Fruit fly (Drosophila melanogaster) Kc167 (cell line): Measurements from ENCODE around the gene Polr3G.

Experiments
- Myc ChIP-seq: fragments of >200 bp; optimal IDR thresholded peaks from 2 replicates; lab custom pipeline; 2017; ENCODE audit warnings: missing external identifiers
- Sin3A ChIP-seq: fragments of >200 bp; optimal IDR thresholded peaks from 2 replicates; lab custom pipeline; 2018; ENCODE audit warnings: missing external identifiers
- h ChIP-seq: fragments of >200 bp; optimal IDR thresholded peaks from 3 replicates; lab custom pipeline; 2018; ENCODE audit warnings: missing external identifiers
- psq ChIP-seq: fragments of >200 bp; optimal IDR thresholded peaks from 2 replicates; lab custom pipeline; 2017; ENCODE audit warnings: missing external identifiers
- ttk ChIP-seq: sonication (Bioruptor generic); optimal IDR thresholded peaks from 2 replicates; lab custom pipeline; 2017; ENCODE audit warnings: missing external identifiers

- TF ChIP-seq ttk (lab: Kevin White, UChicago) (no peak), Sin3A (no peak), h (lab: Kevin White, UChicago) (no peak), Myc (lab: Kevin White, UChicago) (no peak), psq (lab: Kevin White, UChicago) (no peak)
These were observed 10.8 kb downstream of the Polr3G start for dm6 chr3L:17415967-17416749.
